Fruit fly (Drosophila melanogaster) Kc167 (cell line): Measurements from ENCODE around the gene CG5828.

Source experiments
- Myc ChIP-seq: fragments of >200 bp; optimal IDR thresholded peaks from 2 replicates; lab custom pipeline; 2017; ENCODE audit warnings: missing external identifiers
- Sin3A ChIP-seq: fragments of >200 bp; optimal IDR thresholded peaks from 2 replicates; lab custom pipeline; 2018; ENCODE audit warnings: missing external identifiers
- h ChIP-seq: fragments of >200 bp; optimal IDR thresholded peaks from 3 replicates; lab custom pipeline; 2018; ENCODE audit warnings: missing external identifiers
- insv ChIP-seq: fragments of >200 bp; optimal IDR thresholded peaks from 3 replicates; lab custom pipeline; 2018; ENCODE audit warnings: missing external identifiers
- psq ChIP-seq: fragments of >200 bp; optimal IDR thresholded peaks from 2 replicates; lab custom pipeline; 2017; ENCODE audit warnings: missing external identifiers
- ttk ChIP-seq: sonication (Bioruptor generic); optimal IDR thresholded peaks from 2 replicates; lab custom pipeline; 2017; ENCODE audit warnings: missing external identifiers

CG5828 gene

dm6 chr2L:5099790-5100360 is 6.1 kb downstream of the CG5828 start, which contains the start of gene ND-13A:
ND-13A (minus strand) TSS chr2L:5100288.
- TF ChIP-seq Myc (lab: Kevin White, UChicago) (no peak), insv (lab: Kevin White, UChicago) (no peak)

- no peak for TF ChIP-seq Myc (lab: Kevin White, UChicago)
- no peak for TF ChIP-seq psq (lab: Kevin White, UChicago)
- TF ChIP-seq insv (lab: Kevin White, UChicago): no peak
- no peak for TF ChIP-seq Sin3A (lab: Kevin White, UChicago)
- no peak for TF ChIP-seq h (lab: Kevin White, UChicago)
- no peak for TF ChIP-seq ttk (lab: Kevin White, UChicago)
Measured at dm6 chr2L:5100577-5100976, 6.8 kb downstream of the CG5828 start, which contains the start of gene Msp300. Msp300 (plus strand) TSS chr2L:5100877.

dm6 chr2L:5103733-5104132 is 10.0 kb downstream of the CG5828 start:
- TF ChIP-seq Myc (lab: Kevin White, UChicago): no peak
- no peak for TF ChIP-seq Sin3A (lab: Kevin White, UChicago)
- no peak for TF ChIP-seq ttk (lab: Kevin White, UChicago)
- TF ChIP-seq psq (lab: Kevin White, UChicago): no peak
- no peak for TF ChIP-seq h (lab: Kevin White, UChicago)
- no peak for TF ChIP-seq insv (lab: Kevin White, UChicago)

- TF ChIP-seq psq (lab: Kevin White, UChicago) (no peak), ttk (lab: Kevin White, UChicago) (no peak), h (lab: Kevin White, UChicago) (no peak), insv (lab: Kevin White, UChicago) (no peak), Sin3A (lab: Kevin White, UChicago) (no peak), Myc (lab: Kevin White, UChicago) (no peak)
Measured at dm6 chr2L:5107626-5108272, 14.0 kb downstream of the CG5828 start.

dm6 chr2L:5108273-5108653 is 14.5 kb downstream of the CG5828 start:
- TF ChIP-seq psq (lab: Kevin White, UChicago): no peak
- no peak for TF ChIP-seq Myc (lab: Kevin White, UChicago)
- TF ChIP-seq insv (lab: Kevin White, UChicago): no peak
- no peak for TF ChIP-seq ttk (lab: Kevin White, UChicago)
- no peak for TF ChIP-seq h (lab: Kevin White, UChicago)
- no peak for TF ChIP-seq Sin3A (lab: Kevin White, UChicago)

dm6 chr2L:5109059-5109458 is 15.3 kb downstream of the CG5828 start:
- TF ChIP-seq psq (lab: Kevin White, UChicago) (no peak), Myc (lab: Kevin White, UChicago) (no peak), h (lab: Kevin White, UChicago) (no peak), insv (lab: Kevin White, UChicago) (no peak), Sin3A (lab: Kevin White, UChicago) (no peak), ttk (lab: Kevin White, UChicago) (no peak)

- TF ChIP-seq psq (lab: Kevin White, UChicago): no peak
- TF ChIP-seq ttk (lab: Kevin White, UChicago): no peak
- no peak for TF ChIP-seq Myc (lab: Kevin White, UChicago)
- TF ChIP-seq insv (lab: Kevin White, UChicago): no peak
- no peak for TF ChIP-seq Sin3A (lab: Kevin White, UChicago)
- no peak for TF ChIP-seq h (lab: Kevin White, UChicago)
Measured at dm6 chr2L:5111261-5111922, 17.6 kb downstream of the CG5828 start.

dm6 chr2L:5113480-5114118 is 19.8 kb downstream of the CG5828 start:
- TF ChIP-seq h (lab: Kevin White, UChicago) (no peak), insv (lab: Kevin White, UChicago) (no peak), ttk (lab: Kevin White, UChicago) (no peak), Myc (lab: Kevin White, UChicago) (no peak), psq (lab: Kevin White, UChicago) (no peak)

- no peak for TF ChIP-seq Myc (lab: Kevin White, UChicago)
- no peak for TF ChIP-seq Sin3A (lab: Kevin White, UChicago)
- TF ChIP-seq ttk (lab: Kevin White, UChicago): no peak
- no peak for TF ChIP-seq psq (lab: Kevin White, UChicago)
- TF ChIP-seq insv (lab: Kevin White, UChicago): no peak
- TF ChIP-seq h (lab: Kevin White, UChicago): no peak
Measured at dm6 chr2L:5114879-5115278, 21.1 kb downstream of the CG5828 start.

- TF ChIP-seq Sin3A (lab: Kevin White, UChicago): no peak
- no peak for TF ChIP-seq ttk (lab: Kevin White, UChicago)
- TF ChIP-seq h (lab: Kevin White, UChicago): no peak
- TF ChIP-seq insv (lab: Kevin White, UChicago): no peak
- TF ChIP-seq Myc (lab: Kevin White, UChicago): no peak
- no peak for TF ChIP-seq psq (lab: Kevin White, UChicago)
Measured at dm6 chr2L:5116489-5116888, 22.7 kb downstream of the CG5828 start.

- TF ChIP-seq Myc (lab: Kevin White, UChicago) (no peak), psq (lab: Kevin White, UChicago) (no peak), ttk (lab: Kevin White, UChicago) (no peak), h (lab: Kevin White, UChicago) (no peak), Sin3A (lab: Kevin White, UChicago) (no peak)
Measured at dm6 chr2L:5117054-5117453, 23.3 kb downstream of the CG5828 start.
